Worm (Caenorhabditis elegans) whole organism, L4 larva: ENCODE results near the gene rhgf-1.

Experiments
- ama-1 ChIP-seq: fragments of 150-350 bp; optimal IDR thresholded peaks from 2 replicates; lab custom pipeline; 2014; ENCODE audit warnings: inconsistent platforms, mixed read lengths
- ctbp-1 ChIP-seq: fragments of 200-800 bp; sonication (Bioruptor generic); IDR thresholded peaks from 2 replicates; pipeline ENCODE4 v1.3.6; 2022; ENCODE audit warnings: missing genetic modification reagents, missing genetic modification characterization, missing compliant biosample characterization
- daf-12 ChIP-seq: fragments of 150-350 bp; optimal IDR thresholded peaks from 2 replicates; lab custom pipeline; 2014; ENCODE audit warnings: missing biosample characterization, missing genetic modification reagents, missing genetic modification characterization
- daf-16 ChIP-seq, 3 experiments: sonication (generic microtip); optimal IDR thresholded peaks; 2 replicates each; lab custom pipeline; 2016 to 2017; ENCODE audit warnings: missing genetic modification characterization in 3 of 3, missing genetic modification reagents in 3 of 3, mild to moderate bottlenecking in 2 of 3, missing compliant biosample characterization in 2 of 3, missing biosample characterization in 1 of 3, moderate library complexity in 1 of 3
- fkh-10 ChIP-seq: fragments of 150-350 bp; optimal IDR thresholded peaks from 2 replicates; lab custom pipeline; 2014; ENCODE audit warnings: missing biosample characterization, missing genetic modification reagents, missing genetic modification characterization
- fos-1 ChIP-seq: fragments of 150-350 bp; optimal IDR thresholded peaks from 2 replicates; lab custom pipeline; 2014; ENCODE audit warnings: missing biosample characterization, missing genetic modification characterization
- lin-13 ChIP-seq: fragments of 150-350 bp; optimal IDR thresholded peaks from 2 replicates; lab custom pipeline; 2014; ENCODE audit warnings: missing biosample characterization, missing genetic modification reagents, missing genetic modification characterization
- lin-38 ChIP-seq: fragments of 200-800 bp; sonication (Bioruptor generic); IDR thresholded peaks from 2 replicates; pipeline ENCODE4 v1.3.6; 2022; ENCODE audit warnings: missing genetic modification reagents, missing genetic modification characterization, missing compliant biosample characterization
- nhr-28 ChIP-seq: fragments of 150-350 bp; optimal IDR thresholded peaks from 2 replicates; lab custom pipeline; 2014; ENCODE audit warnings: missing biosample characterization, missing genetic modification characterization
- skn-1 ChIP-seq: fragments of 150-350 bp; optimal IDR thresholded peaks from 2 replicates; lab custom pipeline; 2014; ENCODE audit warnings: missing biosample characterization, missing genetic modification characterization
- spr-3 ChIP-seq: fragments of 200-800 bp; sonication (Bioruptor generic); optimal IDR thresholded peaks from 2 replicates; lab custom pipeline; 2018; ENCODE audit warnings: mild to moderate bottlenecking, missing genetic modification characterization, missing compliant biosample characterization
- zfp-2 ChIP-seq: sonication (generic microtip); optimal IDR thresholded peaks from 2 replicates; lab custom pipeline; 2016; ENCODE audit warnings: mild to moderate bottlenecking, missing genetic modification characterization, missing compliant biosample characterization

DNA sequence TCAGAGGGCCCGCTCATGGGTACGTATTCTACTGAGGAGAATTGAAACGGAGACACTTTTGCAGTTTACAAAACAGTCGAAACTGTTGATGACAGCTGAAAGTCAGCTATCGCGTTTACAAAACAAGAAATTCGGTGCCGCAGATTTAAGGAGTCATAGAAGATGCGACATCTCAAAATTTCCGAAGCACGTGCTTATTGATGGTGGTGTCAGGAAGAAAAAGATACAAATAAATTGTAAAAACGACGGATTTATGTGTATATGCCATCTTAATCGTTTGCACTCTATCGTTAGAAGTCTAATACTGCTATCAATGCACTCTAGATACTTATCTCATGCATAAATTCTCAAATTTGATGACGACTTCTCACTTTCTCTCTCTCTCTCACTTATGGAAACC lies 37.5 kb downstream of the rhgf-1 start, which contains the start of gene F13E6.2:
- no peak for TF ChIP-seq daf-16 (GFP tag; optimal IDR thresholded peaks at IDR 0.05; lab: Kevin White, UChicago)
- no peak for TF ChIP-seq daf-16 (tag; optimal IDR thresholded peaks at IDR 0.05; lab: Kevin White, UChicago)
- TF ChIP-seq lin-13: no peak
- TF ChIP-seq lin-38: no peak
- TF ChIP-seq spr-3 (GFP tag; lab: Kevin White, UChicago): no peak
- no peak for TF ChIP-seq skn-1
- TF ChIP-seq zfp-2 (tag; lab: Kevin White, UChicago): no peak
- TF ChIP-seq fkh-10: no peak
- no peak for TF ChIP-seq ctbp-1
- no peak for TF ChIP-seq ama-1 (lab: Kevin White, UChicago)
- no peak for TF ChIP-seq daf-12 (tag; lab: Kevin White, UChicago)
- no peak for TF ChIP-seq nhr-28 (tag; lab: Kevin White, UChicago)
- TF ChIP-seq fos-1 (tag; lab: Kevin White, UChicago): no peak
